Worm (Caenorhabditis elegans): ENCODE data around the gene C30F2.2.

ce11 chrX:16078695-16079094 lies 6.3 kb downstream of the C30F2.2 start:
- no peak for TF ChIP-seq lin-13 (GFP tag; optimal IDR thresholded peaks at IDR 0.05)
- no peak for TF ChIP-seq tlp-1 (tag; optimal IDR thresholded peaks at IDR 0.05)
- no peak for TF ChIP-seq ces-1 (GFP tag; optimal IDR thresholded peaks at IDR 0.05)
- TF ChIP-seq ceh-82 (tag; optimal IDR thresholded peaks at IDR 0.05) = no peak
- no peak for TF ChIP-seq unc-62 (GFP tag; optimal IDR thresholded peaks at IDR 0.05)
- TF ChIP-seq fos-1 (tag; optimal IDR thresholded peaks at IDR 0.05) = no peak
- TF ChIP-seq elt-3 (tag; optimal IDR thresholded peaks at IDR 0.05) = no peak
- TF ChIP-seq skn-1 (tag; optimal IDR thresholded peaks at IDR 0.05) = no peak
- no peak for TF ChIP-seq lin-35 (GFP tag; optimal IDR thresholded peaks at IDR 0.05)
- no peak for TF ChIP-seq unc-30 (tag; optimal IDR thresholded peaks at IDR 0.05)
- no peak for TF ChIP-seq ama-1 (optimal IDR thresholded peaks at IDR 0.05)
